Worm (Caenorhabditis elegans) whole organism, mixed stage, embryonic: ENCODE measurements around the gene K02D3.2.

Source experiments
- M03D4.4 ChIP-seq: sonication (generic microtip); optimal IDR thresholded peaks from 2 replicates; lab custom pipeline; 2017; ENCODE audit warnings: mild to moderate bottlenecking, missing genetic modification characterization, missing compliant biosample characterization
- bed-3 ChIP-seq: fragments of 200-800 bp; sonication (Bioruptor generic); optimal IDR thresholded peaks from 3 replicates; lab custom pipeline; 2018; ENCODE audit warnings: mild to moderate bottlenecking, missing genetic modification characterization, moderate library complexity, missing compliant biosample characterization
- blmp-1 ChIP-seq: fragments of 150-350 bp; optimal IDR thresholded peaks from 2 replicates; lab custom pipeline; 2014; ENCODE audit warnings: missing biosample characterization, missing genetic modification characterization
- ceh-39 ChIP-seq: fragments of 150-350 bp; optimal IDR thresholded peaks from 2 replicates; lab custom pipeline; 2014; ENCODE audit warnings: missing biosample characterization, missing genetic modification characterization
- ceh-43 ChIP-seq: fragments of 200-800 bp; sonication (Bioruptor generic); optimal IDR thresholded peaks from 2 replicates; lab custom pipeline; 2018; ENCODE audit warnings: mild to moderate bottlenecking, missing genetic modification characterization, moderate library complexity, missing compliant biosample characterization
- ceh-83 ChIP-seq: fragments of 200-800 bp; sonication (Bioruptor generic); optimal IDR thresholded peaks from 2 replicates; lab custom pipeline; 2018; ENCODE audit warnings: mild to moderate bottlenecking, missing genetic modification characterization, missing compliant biosample characterization
- ces-1 ChIP-seq: fragments of 150-350 bp; optimal IDR thresholded peaks from 2 replicates; lab custom pipeline; 2014; ENCODE audit warnings: missing biosample characterization, missing genetic modification reagents, missing genetic modification characterization
- cnd-1 ChIP-seq: fragments of 200-800 bp; sonication (Bioruptor generic); optimal IDR thresholded peaks from 2 replicates; lab custom pipeline; 2018; ENCODE audit warnings: mild to moderate bottlenecking, missing genetic modification characterization, missing compliant biosample characterization
- drap-1 ChIP-seq: fragments of 200-800 bp; sonication (Bioruptor generic); optimal IDR thresholded peaks from 3 replicates; lab custom pipeline; 2018; ENCODE audit warnings: mild to moderate bottlenecking, missing genetic modification characterization, missing compliant biosample characterization
- elt-1 ChIP-seq: sonication (generic microtip); optimal IDR thresholded peaks from 2 replicates; lab custom pipeline; 2017; ENCODE audit warnings: missing genetic modification characterization, mild to moderate bottlenecking, missing compliant biosample characterization, antibody characterized with exemption, moderate library complexity, borderline replicate concordance; ENCODE audit not compliant: insufficient read depth
- elt-3 ChIP-seq: fragments of 150-350 bp; optimal IDR thresholded peaks from 2 replicates; lab custom pipeline; 2014; ENCODE audit warnings: missing biosample characterization, missing genetic modification characterization
- flh-1 ChIP-seq: fragments of 200-800 bp; sonication (Bioruptor generic); optimal IDR thresholded peaks from 2 replicates; lab custom pipeline; 2018; ENCODE audit warnings: mild to moderate bottlenecking, missing genetic modification characterization, moderate library complexity, missing compliant biosample characterization
- ham-2 ChIP-seq: fragments of 200-800 bp; sonication (Bioruptor generic); optimal IDR thresholded peaks from 2 replicates; lab custom pipeline; 2018; ENCODE audit warnings: mild to moderate bottlenecking, missing genetic modification characterization, missing compliant biosample characterization
- hlh-1 ChIP-seq: fragments of 150-350 bp; optimal IDR thresholded peaks from 2 replicates; lab custom pipeline; 2014; ENCODE audit warnings: missing biosample characterization, missing genetic modification reagents, missing genetic modification characterization
- lin-13 ChIP-seq: fragments of 150-350 bp; optimal IDR thresholded peaks from 2 replicates; lab custom pipeline; 2014; ENCODE audit warnings: missing biosample characterization, missing genetic modification characterization
- lin-32 ChIP-seq: fragments of 200-800 bp; sonication (Bioruptor generic); optimal IDR thresholded peaks from 2 replicates; lab custom pipeline; 2018; ENCODE audit warnings: mild to moderate bottlenecking, missing genetic modification characterization, missing compliant biosample characterization
- lsy-2 ChIP-seq: fragments of 150-350 bp; optimal IDR thresholded peaks from 2 replicates; lab custom pipeline; 2014; ENCODE audit warnings: missing biosample characterization, missing genetic modification characterization
- mab-5 ChIP-seq: fragments of 150-350 bp; optimal IDR thresholded peaks from 2 replicates; lab custom pipeline; 2014; ENCODE audit warnings: missing biosample characterization, missing genetic modification characterization
- mep-1 ChIP-seq: fragments of 150-350 bp; optimal IDR thresholded peaks from 2 replicates; lab custom pipeline; 2017; ENCODE audit warnings: missing biosample characterization, missing genetic modification reagents, missing genetic modification characterization, inconsistent platforms
- mls-2 ChIP-seq: sonication (generic microtip); optimal IDR thresholded peaks from 2 replicates; lab custom pipeline; 2016; ENCODE audit warnings: mild to moderate bottlenecking, missing genetic modification characterization, moderate library complexity, missing compliant biosample characterization
- nhr-12 ChIP-seq: fragments of 150-350 bp; optimal IDR thresholded peaks from 2 replicates; lab custom pipeline; 2014; ENCODE audit warnings: missing biosample characterization, missing genetic modification characterization
- nhr-2 ChIP-seq: fragments of 150-350 bp; optimal IDR thresholded peaks from 2 replicates; lab custom pipeline; 2014; ENCODE audit warnings: missing biosample characterization, missing genetic modification characterization
- nhr-28 ChIP-seq: fragments of 150-350 bp; optimal IDR thresholded peaks from 2 replicates; lab custom pipeline; 2014; ENCODE audit warnings: missing biosample characterization, missing genetic modification characterization
- nhr-76 ChIP-seq: sonication (generic microtip); optimal IDR thresholded peaks from 2 replicates; lab custom pipeline; 2017; ENCODE audit warnings: missing biosample characterization, missing genetic modification characterization
- pha-4 ChIP-seq: fragments of 150-350 bp; optimal IDR thresholded peaks from 2 replicates; lab custom pipeline; 2018; ENCODE audit warnings: missing biosample characterization, missing genetic modification reagents, missing genetic modification characterization
- sem-2 ChIP-seq: fragments of 200-800 bp; sonication (Bioruptor generic); optimal IDR thresholded peaks from 2 replicates; lab custom pipeline; 2018; ENCODE audit warnings: mild to moderate bottlenecking, missing genetic modification characterization, missing compliant biosample characterization
- snpc-4 ChIP-seq: fragments of 150-350 bp; optimal IDR thresholded peaks from 2 replicates; lab custom pipeline; 2014; ENCODE audit warnings: missing biosample characterization, missing genetic modification characterization
- sptf-1 ChIP-seq: sonication (generic microtip); optimal IDR thresholded peaks from 2 replicates; lab custom pipeline; 2017; ENCODE audit warnings: mild to moderate bottlenecking, missing genetic modification characterization, moderate library complexity, missing compliant biosample characterization
- tbx-8 ChIP-seq: fragments of 200-800 bp; sonication (Bioruptor generic); optimal IDR thresholded peaks from 2 replicates; lab custom pipeline; 2018; ENCODE audit warnings: mild to moderate bottlenecking, missing genetic modification characterization, moderate library complexity, missing compliant biosample characterization
- unc-120 ChIP-seq: sonication (generic microtip); optimal IDR thresholded peaks from 2 replicates; lab custom pipeline; 2017; ENCODE audit warnings: missing genetic modification characterization, missing compliant biosample characterization; ENCODE audit not compliant: poor library complexity, severe bottlenecking
- unc-39 ChIP-seq: fragments of 150-350 bp; optimal IDR thresholded peaks from 2 replicates; lab custom pipeline; 2014; ENCODE audit warnings: missing biosample characterization, missing genetic modification characterization
- unc-62 ChIP-seq: fragments of 150-350 bp; optimal IDR thresholded peaks from 2 replicates; lab custom pipeline; 2014; ENCODE audit warnings: missing biosample characterization, missing genetic modification reagents, missing genetic modification characterization
- zip-8 ChIP-seq: fragments of 150-350 bp; optimal IDR thresholded peaks from 2 replicates; lab custom pipeline; 2014; ENCODE audit warnings: missing biosample characterization, missing genetic modification characterization
- ztf-11 ChIP-seq: fragments of 150-350 bp; optimal IDR thresholded peaks from 2 replicates; lab custom pipeline; 2014; ENCODE audit warnings: missing biosample characterization, missing genetic modification characterization

The K02D3.2 gene

ce11 chrX:13711909-13712308, at the start of gene K02D3.2:
Gene K02D3.2, minus strand, starts transcription at chrX:13712009.
- TF ChIP-seq nhr-76 (tag; lab: Kevin White, UChicago): no peak
- TF ChIP-seq flh-1 (GFP tag; lab: Kevin White, UChicago): no peak
- no peak for TF ChIP-seq nhr-12 (tag; lab: Kevin White, UChicago)
- no peak for TF ChIP-seq unc-120
- TF ChIP-seq lin-32: no peak
- no peak for TF ChIP-seq ceh-39 (tag; lab: Kevin White, UChicago)
- TF ChIP-seq unc-62 (GFP tag; lab: Kevin White, UChicago): no peak
- no peak for TF ChIP-seq pha-4 (tag; lab: Kevin White, UChicago)
- TF ChIP-seq mls-2 (tag; lab: Kevin White, UChicago): no peak
- TF ChIP-seq ztf-11 (tag; lab: Kevin White, UChicago): no peak
- TF ChIP-seq mep-1 (tag; lab: Kevin White, UChicago): no peak
- TF ChIP-seq elt-3 (tag; lab: Kevin White, UChicago): no peak
- no peak for TF ChIP-seq mab-5
- TF ChIP-seq ceh-83 (GFP tag; lab: Kevin White, UChicago): no peak
- TF ChIP-seq lsy-2 (tag; lab: Kevin White, UChicago): no peak
- TF ChIP-seq, all 35 proteins: peak for 0

- no peak for TF ChIP-seq unc-39 (tag; lab: Kevin White, UChicago)
- TF ChIP-seq lsy-2 (tag; lab: Kevin White, UChicago): no peak
- TF ChIP-seq mab-5: no peak
- no peak for TF ChIP-seq sptf-1
- TF ChIP-seq tbx-8 (GFP tag; lab: Kevin White, UChicago): no peak
- no peak for TF ChIP-seq ces-1 (GFP tag; lab: Kevin White, UChicago)
- TF ChIP-seq mls-2 (tag; lab: Kevin White, UChicago): no peak
- no peak for TF ChIP-seq ham-2 (GFP tag; lab: Kevin White, UChicago)
- no peak for TF ChIP-seq M03D4.4 (tag; lab: Kevin White, UChicago)
- TF ChIP-seq nhr-12 (tag; lab: Kevin White, UChicago): no peak
- no peak for TF ChIP-seq lin-32
- TF ChIP-seq drap-1: no peak
- no peak for TF ChIP-seq bed-3 (GFP tag; lab: Kevin White, UChicago)
- no peak for TF ChIP-seq cnd-1
- TF ChIP-seq flh-1 (GFP tag; lab: Kevin White, UChicago): no peak
- TF ChIP-seq blmp-1 (tag; lab: Kevin White, UChicago): no peak
- TF ChIP-seq pha-4 (tag; lab: Kevin White, UChicago): no peak
- no peak for TF ChIP-seq sem-2 (GFP tag; lab: Kevin White, UChicago)
- no peak for TF ChIP-seq hlh-1 (tag; lab: Kevin White, UChicago)
Observed at ce11 chrX:13759676-13760447, 48.1 kb upstream of the K02D3.2 start, which contains the start of gene cest-13. Gene cest-13, plus strand, starts transcription at chrX:13760237.

ce11 chrX:13755469-13755868, 43.7 kb upstream of the K02D3.2 start, which contains the start of gene aakb-1:
Gene aakb-1, plus strand, starts transcription at chrX:13755769.
- TF ChIP-seq lin-32 (no peak), flh-1 (GFP tag; lab: Kevin White, UChicago) (no peak), ceh-39 (tag; lab: Kevin White, UChicago) (no peak), elt-1 (no peak), ceh-43 (no peak), drap-1 (no peak), nhr-76 (tag; lab: Kevin White, UChicago) (no peak), M03D4.4 (tag; lab: Kevin White, UChicago) (no peak), ham-2 (GFP tag; lab: Kevin White, UChicago) (no peak), snpc-4 (tag; lab: Kevin White, UChicago) (no peak), hlh-1 (tag; lab: Kevin White, UChicago) (no peak), unc-120 (no peak), nhr-2 (tag; lab: Kevin White, UChicago) (no peak), nhr-28 (tag; lab: Kevin White, UChicago) (no peak), tbx-8 (GFP tag; lab: Kevin White, UChicago) (no peak), zip-8 (tag; lab: Kevin White, UChicago) (no peak)

ce11 chrX:13754498-13754897, 42.7 kb upstream of the K02D3.2 start:
- TF ChIP-seq nhr-76 (tag; lab: Kevin White, UChicago) (no peak), sem-2 (GFP tag; lab: Kevin White, UChicago) (no peak), elt-1 (no peak), ham-2 (GFP tag; lab: Kevin White, UChicago) (no peak), zip-8 (tag; lab: Kevin White, UChicago) (no peak), nhr-2 (tag; lab: Kevin White, UChicago) (no peak), ces-1 (GFP tag; lab: Kevin White, UChicago) (peak; percentile 45), flh-1 (GFP tag; lab: Kevin White, UChicago) (no peak), M03D4.4 (tag; lab: Kevin White, UChicago) (no peak), bed-3 (GFP tag; lab: Kevin White, UChicago) (no peak), lin-13 (tag; lab: Kevin White, UChicago) (no peak), unc-39 (tag; lab: Kevin White, UChicago) (no peak), ztf-11 (tag; lab: Kevin White, UChicago) (no peak), unc-120 (peak; percentile 23)
